Worm (Caenorhabditis elegans) whole organism, L4/young adult: ENCODE measurements around the gene bath-4.

Experiments used
- W03F9.2 ChIP-seq: fragments of 150-350 bp; optimal IDR thresholded peaks from 2 replicates; lab custom pipeline; 2014; ENCODE audit warnings: missing biosample characterization, missing genetic modification characterization
- dao-5 ChIP-seq: sonication (generic microtip); optimal IDR thresholded peaks from 2 replicates; lab custom pipeline; 2016; ENCODE audit warnings: missing genotype, missing genetic modification characterization, moderate library complexity, missing compliant biosample characterization
- him-1 ChIP-seq: sonication (generic microtip); optimal IDR thresholded peaks from 2 replicates; lab custom pipeline; 2016; ENCODE audit warnings: missing genotype, missing genetic modification reagents, missing genetic modification characterization, missing compliant biosample characterization

DNA sequence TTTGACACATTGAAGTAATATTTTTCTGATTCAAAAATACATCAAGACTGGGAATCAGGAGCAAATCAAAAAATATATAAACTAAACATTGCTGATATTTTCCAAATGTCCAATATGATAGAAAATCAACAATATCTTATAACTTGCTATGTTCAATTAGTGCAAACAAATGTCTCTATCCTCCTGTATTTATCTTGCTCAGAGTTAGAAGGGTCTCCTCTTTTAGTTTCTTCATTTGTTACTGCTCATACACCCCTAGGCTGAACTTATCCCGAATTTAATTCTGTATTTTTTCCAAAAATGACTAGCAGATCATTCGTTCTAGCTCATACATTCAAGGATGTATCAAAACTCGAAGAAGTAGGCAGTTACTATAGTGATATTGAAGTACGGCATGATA is 15.8 kb downstream of the bath-4 start, which contains the start of gene math-23:
- TF ChIP-seq W03F9.2 (tag; lab: Kevin White, UChicago) (no peak), him-1 (no peak), dao-5 (tag; lab: Kevin White, UChicago) (no peak)
